Worm (Caenorhabditis elegans) whole organism, young adult: ENCODE data around the gene prde-1.

Experiments used
- B0261.1 ChIP-seq: sonication (generic microtip); optimal IDR thresholded peaks from 2 replicates; lab custom pipeline; 2016; ENCODE audit warnings: mild to moderate bottlenecking, missing genetic modification characterization, moderate library complexity, missing compliant biosample characterization
- C06A6.2 ChIP-seq: fragments of 200-800 bp; sonication (Bioruptor generic); conservative IDR thresholded peaks from 2 replicates; pipeline ENCODE4 v1.3.6; 2022; ENCODE audit warnings: missing genetic modification characterization, missing compliant biosample characterization
- C17E4.6 ChIP-seq: fragments of 200-800 bp; sonication (Bioruptor generic); IDR thresholded peaks from 2 replicates; pipeline ENCODE4 v1.3.6; 2022; ENCODE audit warnings: missing genetic modification reagents, missing genetic modification characterization, missing compliant biosample characterization
- F10E7.11 ChIP-seq: sonication (generic microtip); optimal IDR thresholded peaks from 2 replicates; lab custom pipeline; 2017; ENCODE audit warnings: mild to moderate bottlenecking, missing genetic modification characterization, moderate library complexity, missing compliant biosample characterization
- F22D6.2 ChIP-seq: sonication (generic microtip); optimal IDR thresholded peaks from 2 replicates; lab custom pipeline; 2016; ENCODE audit warnings: mild to moderate bottlenecking, missing genetic modification characterization, missing compliant biosample characterization
- F39B2.1 ChIP-seq: fragments of 200-800 bp; sonication (Bioruptor generic); IDR thresholded peaks from 2 replicates; pipeline ENCODE4 v1.3.6; 2022; ENCODE audit warnings: missing genetic modification reagents, missing genetic modification characterization, missing compliant biosample characterization
- F49E8.2 ChIP-seq: sonication (generic microtip); optimal IDR thresholded peaks from 3 replicates; lab custom pipeline; 2017; ENCODE audit warnings: missing genetic modification characterization, mild to moderate bottlenecking, missing compliant biosample characterization, antibody characterized with exemption, moderate library complexity; ENCODE audit not compliant: insufficient read depth
- F57A8.1 ChIP-seq: fragments of 200-800 bp; sonication (Bioruptor generic); optimal IDR thresholded peaks from 2 replicates; lab custom pipeline; 2018; ENCODE audit warnings: mild to moderate bottlenecking, missing genetic modification characterization, moderate library complexity, missing compliant biosample characterization
- K12H6.12 ChIP-seq: fragments of 200-800 bp; sonication (Bioruptor generic); optimal IDR thresholded peaks from 2 replicates; lab custom pipeline; 2018; ENCODE audit warnings: mild to moderate bottlenecking, missing genetic modification characterization, missing compliant biosample characterization
- T07F8.4 ChIP-seq: sonication (generic microtip); optimal IDR thresholded peaks from 2 replicates; lab custom pipeline; 2016; ENCODE audit warnings: mild to moderate bottlenecking, missing genetic modification characterization, moderate library complexity, missing compliant biosample characterization
- Y53F4B.3 ChIP-seq: fragments of 200-800 bp; sonication (Bioruptor generic); IDR thresholded peaks from 2 replicates; pipeline ENCODE4 v1.3.6; 2022; ENCODE audit warnings: missing genetic modification reagents, missing genetic modification characterization, missing compliant biosample characterization
- ama-1 ChIP-seq, 3 experiments: fragments of 150-350 bp in 1 of 3; sonication (generic microtip) in 2 of 3; optimal IDR thresholded peaks; 2 replicates each; lab custom pipeline; 2014 to 2018; ENCODE audit warnings: missing biosample characterization in 2 of 3, missing genetic modification characterization in 2 of 3, missing genetic modification reagents in 2 of 3
- atf-7 ChIP-seq: sonication (generic microtip); optimal IDR thresholded peaks from 2 replicates; lab custom pipeline; 2017; ENCODE audit warnings: mild to moderate bottlenecking, missing genetic modification characterization, missing compliant biosample characterization
- athp-1 ChIP-seq: sonication (generic microtip); optimal IDR thresholded peaks from 2 replicates; lab custom pipeline; 2017; ENCODE audit warnings: mild to moderate bottlenecking, missing genetic modification characterization, missing compliant biosample characterization
- attf-5 ChIP-seq: fragments of 200-800 bp; sonication (Bioruptor generic); optimal IDR thresholded peaks from 2 replicates; lab custom pipeline; 2018; ENCODE audit warnings: mild to moderate bottlenecking, missing genetic modification characterization, missing compliant biosample characterization
- cebp-1 ChIP-seq, 2 experiments: fragments of 200-800 bp in 1 of 2; sonication (Bioruptor generic) in 1 of 2; sonication (generic microtip) in 1 of 2; IDR thresholded peaks in 1 of 2; optimal IDR thresholded peaks in 1 of 2; 2 replicates each; pipeline versions ENCODE4 v1.3.6 to Lab custom; 2017 to 2022; ENCODE audit warnings: missing compliant biosample characterization in 2 of 2, missing genetic modification characterization in 2 of 2, mild to moderate bottlenecking in 1 of 2, missing genetic modification reagents in 1 of 2, moderate library complexity in 1 of 2
- ceh-58 ChIP-seq: fragments of 200-800 bp; sonication (Bioruptor generic); IDR thresholded peaks from 2 replicates; pipeline ENCODE4 v1.3.6; 2022; ENCODE audit warnings: missing genetic modification characterization, missing compliant biosample characterization
- chd-7 ChIP-seq: sonication (generic microtip); optimal IDR thresholded peaks from 2 replicates; lab custom pipeline; 2016; ENCODE audit warnings: mild to moderate bottlenecking, missing genetic modification characterization, moderate library complexity, missing compliant biosample characterization
- egl-18 ChIP-seq: fragments of 200-800 bp; sonication (Bioruptor generic); IDR thresholded peaks from 2 replicates; pipeline ENCODE4 v1.3.6; 2022; ENCODE audit warnings: missing genetic modification reagents, missing genetic modification characterization, missing compliant biosample characterization
- egrh-3 ChIP-seq: fragments of 200-800 bp; sonication (Bioruptor generic); IDR thresholded peaks from 2 replicates; pipeline ENCODE4 v1.3.6; 2022; ENCODE audit warnings: missing genetic modification reagents, missing genetic modification characterization, missing compliant biosample characterization
- gei-17 ChIP-seq: fragments of 200-800 bp; sonication (Bioruptor generic); optimal IDR thresholded peaks from 2 replicates; lab custom pipeline; 2018; ENCODE audit warnings: mild to moderate bottlenecking, missing genetic modification characterization, missing compliant biosample characterization
- hlh-12 ChIP-seq: sonication (generic microtip); optimal IDR thresholded peaks from 2 replicates; lab custom pipeline; 2016; ENCODE audit warnings: missing genetic modification characterization, missing compliant biosample characterization
- hlh-26 ChIP-seq: fragments of 200-800 bp; sonication (Bioruptor generic); conservative IDR thresholded peaks from 2 replicates; pipeline ENCODE4 v1.3.6; 2022; ENCODE audit warnings: missing genetic modification reagents, missing genetic modification characterization, missing compliant biosample characterization
- hmg-1.2 ChIP-seq: fragments of 200-800 bp; sonication (Bioruptor generic); IDR thresholded peaks from 2 replicates; pipeline ENCODE4 v1.3.6; 2022; ENCODE audit warnings: missing genetic modification reagents, missing genetic modification characterization, missing compliant biosample characterization
- let-607 ChIP-seq, 2 experiments: fragments of 200-800 bp in 1 of 2; sonication (Bioruptor generic) in 1 of 2; sonication (generic microtip) in 1 of 2; optimal IDR thresholded peaks; 2 replicates each; lab custom pipeline; 2016 to 2018; ENCODE audit warnings: mild to moderate bottlenecking in 2 of 2, missing compliant biosample characterization in 2 of 2, missing genetic modification characterization in 2 of 2, moderate library complexity in 2 of 2, missing genotype in 1 of 2
- lin-40 ChIP-seq: sonication (generic microtip); optimal IDR thresholded peaks from 2 replicates; lab custom pipeline; 2016; ENCODE audit warnings: missing genetic modification characterization, mild to moderate bottlenecking, missing compliant biosample characterization, missing genotype, missing genetic modification reagents
- lin-54 ChIP-seq: fragments of 200-800 bp; sonication (Bioruptor generic); optimal IDR thresholded peaks from 2 replicates; lab custom pipeline; 2018; ENCODE audit warnings: mild to moderate bottlenecking, missing genetic modification characterization, missing compliant biosample characterization
- lir-1 ChIP-seq: fragments of 200-800 bp; sonication (Bioruptor generic); conservative IDR thresholded peaks from 2 replicates; pipeline ENCODE4 v1.3.6; 2022; ENCODE audit warnings: missing genetic modification reagents, missing genetic modification characterization, missing compliant biosample characterization
- madf-8 ChIP-seq: fragments of 200-800 bp; sonication (Bioruptor generic); conservative IDR thresholded peaks from 2 replicates; pipeline ENCODE4 v1.3.6; 2022; ENCODE audit warnings: missing genetic modification reagents, missing genetic modification characterization, missing compliant biosample characterization
- mcd-1 ChIP-seq: fragments of 200-800 bp; sonication (Bioruptor generic); IDR thresholded peaks from 2 replicates; pipeline ENCODE4 v1.3.6; 2022; ENCODE audit warnings: missing genetic modification reagents, missing genetic modification characterization, missing compliant biosample characterization
- nhr-120 ChIP-seq: fragments of 200-800 bp; sonication (Bioruptor generic); IDR thresholded peaks from 2 replicates; pipeline ENCODE4 v1.3.6; 2022; ENCODE audit warnings: missing genetic modification characterization, missing compliant biosample characterization
- nhr-27 ChIP-seq: fragments of 200-800 bp; sonication (Bioruptor generic); optimal IDR thresholded peaks from 2 replicates; lab custom pipeline; 2018; ENCODE audit warnings: mild to moderate bottlenecking, missing genetic modification characterization, moderate library complexity, missing compliant biosample characterization
- repo-1 ChIP-seq: sonication (generic microtip); optimal IDR thresholded peaks from 2 replicates; lab custom pipeline; 2017; ENCODE audit warnings: mild to moderate bottlenecking, missing genetic modification characterization, missing compliant biosample characterization
- rpc-1 ChIP-seq, 2 experiments: fragments of 150-350 bp in 1 of 2; sonication (generic microtip) in 1 of 2; optimal IDR thresholded peaks; 2 replicates each; lab custom pipeline; 2014 to 2018; ENCODE audit warnings: missing biosample characterization in 1 of 2, missing genetic modification characterization in 1 of 2, missing genetic modification reagents in 1 of 2, missing genotype in 1 of 2
- sea-2 ChIP-seq: fragments of 200-800 bp; sonication (Bioruptor generic); IDR thresholded peaks from 2 replicates; pipeline ENCODE4 v1.3.6; 2022; ENCODE audit warnings: missing genetic modification characterization, missing compliant biosample characterization
- tbx-9 ChIP-seq: sonication (generic microtip); optimal IDR thresholded peaks from 2 replicates; lab custom pipeline; 2016; ENCODE audit warnings: borderline replicate concordance, missing genetic modification characterization, inconsistent platforms, missing compliant biosample characterization
- ztf-18 ChIP-seq: sonication (generic microtip); optimal IDR thresholded peaks from 2 replicates; lab custom pipeline; 2016; ENCODE audit warnings: missing genotype, mild to moderate bottlenecking, missing genetic modification characterization, missing compliant biosample characterization
- ztf-22 ChIP-seq: fragments of 200-800 bp; sonication (Bioruptor generic); optimal IDR thresholded peaks from 2 replicates; lab custom pipeline; 2018; ENCODE audit warnings: mild to moderate bottlenecking, missing genetic modification characterization, moderate library complexity, missing compliant biosample characterization
- ztf-25 ChIP-seq: fragments of 200-800 bp; sonication (Bioruptor generic); IDR thresholded peaks from 2 replicates; pipeline ENCODE4 v1.3.6; 2022; ENCODE audit warnings: missing genetic modification reagents, missing genetic modification characterization, missing compliant biosample characterization
- ztf-26 ChIP-seq: sonication (generic microtip); optimal IDR thresholded peaks from 2 replicates; lab custom pipeline; 2017; ENCODE audit warnings: missing genetic modification characterization, missing compliant biosample characterization

prde-1 gene

DNA sequence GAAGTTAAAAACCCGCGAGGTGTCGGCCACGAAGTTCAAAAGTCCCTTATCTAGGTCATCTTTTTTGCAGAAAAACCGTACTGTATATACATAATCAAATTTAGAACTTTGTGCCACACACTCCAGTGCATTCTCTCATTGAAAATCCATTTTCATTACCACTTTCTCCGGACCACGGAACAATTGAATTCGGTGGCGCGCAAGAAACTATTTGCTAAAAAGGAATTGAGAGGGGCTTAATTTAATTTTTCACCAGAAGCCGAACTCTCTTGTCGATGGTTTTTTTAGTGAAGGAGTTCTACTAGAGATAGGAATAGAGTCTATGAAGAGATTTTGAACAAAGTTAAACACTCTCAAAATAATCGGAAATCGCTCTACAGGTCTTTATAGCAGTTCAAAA is 18.2 kb upstream of the prde-1 start:
- no peak for TF ChIP-seq nhr-120 (GFP tag; lab: Robert Waterston, UW)
- no peak for TF ChIP-seq sea-2 (GFP tag; lab: Robert Waterston, UW)
- no peak for TF ChIP-seq ztf-18 (tag; lab: Kevin White, UChicago)
- no peak for TF ChIP-seq mcd-1 (GFP tag; lab: Robert Waterston, UW)
- TF ChIP-seq egrh-3 (GFP tag; lab: Robert Waterston, UW), result no peak
- no peak for TF ChIP-seq lin-40 (tag; lab: Kevin White, UChicago)
- TF ChIP-seq F10E7.11, result no peak
- TF ChIP-seq B0261.1 (tag; lab: Kevin White, UChicago), result no peak
- TF ChIP-seq madf-8 (GFP tag; lab: Robert Waterston, UW), result no peak
- TF ChIP-seq ztf-25, result no peak
- TF ChIP-seq nhr-27 (tag; lab: Kevin White, UChicago), result no peak
- TF ChIP-seq tbx-9 (tag; lab: Kevin White, UChicago), result no peak
- TF ChIP-seq F49E8.2 (tag; lab: Kevin White, UChicago), result no peak
- no peak for TF ChIP-seq F22D6.2 (tag; lab: Kevin White, UChicago)
- TF ChIP-seq lir-1, result no peak

DNA sequence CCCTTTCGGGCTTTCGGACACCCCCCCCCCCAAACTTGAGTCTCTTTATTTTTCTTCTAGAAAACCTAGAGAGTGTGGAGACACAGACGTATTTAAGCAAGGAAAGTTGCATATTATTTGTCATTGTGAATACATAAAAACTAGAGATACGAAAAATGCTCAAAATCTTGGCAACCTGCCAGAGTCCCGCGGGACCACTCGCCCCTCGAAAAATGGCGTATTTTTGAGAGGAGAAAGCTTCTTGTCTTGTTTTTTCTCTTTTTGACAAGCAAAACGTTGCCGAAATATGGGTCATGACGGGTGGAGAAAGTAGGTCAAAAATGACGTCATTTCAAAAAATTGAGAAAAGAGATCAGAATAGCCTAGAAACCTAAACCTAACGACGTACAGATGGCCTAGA is 17.6 kb upstream of the prde-1 start:
- TF ChIP-seq F39B2.1, result no peak
- TF ChIP-seq atf-7, result peak; percentile 15
- no peak for TF ChIP-seq egl-18 (GFP tag; lab: Robert Waterston, UW)
- no peak for TF ChIP-seq attf-5 (GFP tag; lab: Kevin White, UChicago)

DNA sequence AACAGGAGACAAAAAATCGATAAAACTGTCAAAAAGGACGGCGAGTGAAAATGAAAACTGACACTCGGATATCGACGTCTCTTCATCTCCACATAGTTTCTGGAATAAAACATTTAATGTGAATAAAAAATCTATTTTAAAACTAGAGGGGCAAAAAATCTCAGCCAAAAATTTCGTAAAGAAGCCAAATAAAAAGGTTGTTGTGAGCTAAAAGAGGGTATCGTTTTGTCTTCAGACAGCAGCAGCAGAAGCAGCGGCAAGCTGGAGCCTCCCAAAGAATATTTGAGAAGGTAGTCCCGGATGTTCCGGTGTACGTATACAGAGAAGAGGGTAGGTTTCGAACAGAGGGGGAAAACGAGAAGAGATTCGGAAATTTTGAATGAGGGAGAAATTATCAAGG is 16.1 kb upstream of the prde-1 start, which contains the start of gene lgc-31:
Gene lgc-31, minus strand, starts transcription at position 101 of the 400 bp plus-strand sequence.
- TF ChIP-seq gei-17 (no peak), ama-1 (optimal IDR thresholded peaks at IDR 0.05; lab: Kevin White, UChicago) (no peak), ama-1 (GFP tag; optimal IDR thresholded peaks at IDR 0.05; lab: Kevin White, UChicago) (no peak), ceh-58 (GFP tag; lab: Robert Waterston, UW) (no peak), lin-54 (GFP tag; lab: Kevin White, UChicago) (no peak), rpc-1 (optimal IDR thresholded peaks at IDR 0.05; lab: Kevin White, UChicago) (no peak), rpc-1 (tag; optimal IDR thresholded peaks at IDR 0.05; lab: Kevin White, UChicago) (no peak), let-607 (tag; optimal IDR thresholded peaks at IDR 0.05; lab: Kevin White, UChicago) (no peak), ztf-26 (tag; lab: Kevin White, UChicago) (no peak), Y53F4B.3 (GFP tag; lab: Robert Waterston, UW) (no peak), C06A6.2 (GFP tag; lab: Robert Waterston, UW) (no peak), athp-1 (tag; lab: Kevin White, UChicago) (no peak), K12H6.12 (no peak), T07F8.4 (no peak), cebp-1 (GFP tag; IDR thresholded peaks at IDR 0.05; lab: Robert Waterston, UW) (no peak), cebp-1 (tag; optimal IDR thresholded peaks at IDR 0.05; lab: Kevin White, UChicago) (no peak)

DNA sequence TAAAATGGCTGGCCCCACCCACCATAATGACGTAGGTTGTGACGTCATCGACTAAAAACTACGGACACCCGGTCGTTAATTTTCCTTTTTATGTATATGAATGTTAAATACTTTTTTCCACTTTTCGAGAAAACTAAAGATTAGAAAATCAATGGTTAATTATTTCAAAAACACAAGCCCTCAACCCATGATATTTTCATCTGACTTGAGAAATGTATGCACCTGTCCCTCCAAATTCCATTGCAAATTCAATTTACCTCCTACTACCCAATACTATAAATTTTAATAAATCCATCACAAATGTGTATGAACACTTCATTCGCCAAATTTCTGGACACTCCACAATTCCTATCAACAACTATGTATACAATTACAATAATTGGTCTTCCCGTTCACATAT is 9.0 kb upstream of the prde-1 start, which contains the start of gene srh-276:
Gene srh-276, plus strand, starts transcription at position 301 of the 400 bp plus-strand sequence.
- TF ChIP-seq C17E4.6 (GFP tag; lab: Robert Waterston, UW) (no peak), ztf-22 (GFP tag; lab: Kevin White, UChicago) (no peak), madf-8 (GFP tag; lab: Robert Waterston, UW) (no peak), cebp-1 (GFP tag; IDR thresholded peaks at IDR 0.05; lab: Robert Waterston, UW) (no peak), cebp-1 (tag; optimal IDR thresholded peaks at IDR 0.05; lab: Kevin White, UChicago) (no peak), F57A8.1 (no peak), hmg-1.2 (GFP tag; lab: Robert Waterston, UW) (no peak), repo-1 (tag; lab: Kevin White, UChicago) (no peak), hlh-12 (no peak), gei-17 (no peak), chd-7 (tag; lab: Kevin White, UChicago) (no peak), hlh-26 (no peak)
